Fruit fly (Drosophila melanogaster) whole organism, adult: ENCODE data around the gene BCL7-like.

Experiments
- CG11617 ChIP-seq: fragments of 200-800 bp; sonication (Bioruptor generic); optimal IDR thresholded peaks from 2 replicates; lab custom pipeline; 2017; ENCODE audit warnings: mild to moderate bottlenecking, missing biosample characterization, missing genetic modification reagents, missing genetic modification characterization
- CG33017 ChIP-seq: fragments of 200-800 bp; sonication (Bioruptor generic); optimal IDR thresholded peaks from 2 replicates; lab custom pipeline; 2018; ENCODE audit warnings: missing biosample characterization, mild to moderate bottlenecking, missing genetic modification characterization, moderate library complexity
- CG7045 ChIP-seq: fragments of 200-800 bp; sonication (Bioruptor generic); optimal IDR thresholded peaks from 2 replicates; lab custom pipeline; 2017; ENCODE audit warnings: missing biosample characterization, mild to moderate bottlenecking, missing genetic modification characterization
- CG7101 ChIP-seq: fragments of 200-800 bp; sonication (Bioruptor generic); optimal IDR thresholded peaks from 2 replicates; lab custom pipeline; 2018; ENCODE audit warnings: missing biosample characterization, mild to moderate bottlenecking, missing genetic modification characterization, moderate library complexity
- Clk ChIP-seq: fragments of 200-800 bp; sonication (Bioruptor generic); optimal IDR thresholded peaks from 2 replicates; lab custom pipeline; 2017; ENCODE audit warnings: missing biosample characterization, missing genetic modification characterization
- cnc ChIP-seq, 2 experiments: fragments of >200 bp; optimal IDR thresholded peaks; 2 replicates each; lab custom pipeline; 2017
- ovo ChIP-seq: fragments of 200-800 bp; sonication (Bioruptor generic); optimal IDR thresholded peaks from 2 replicates; lab custom pipeline; 2016; ENCODE audit warnings: missing biosample characterization, missing genetic modification characterization
- pad ChIP-seq: fragments of 200-800 bp; sonication (Bioruptor generic); optimal IDR thresholded peaks from 3 replicates; lab custom pipeline; 2017; ENCODE audit warnings: missing biosample characterization, missing genetic modification characterization, mild to moderate bottlenecking, moderate library complexity, missing genetic modification reagents
- tj ChIP-seq: fragments of 200-800 bp; sonication (Bioruptor generic); optimal IDR thresholded peaks from 3 replicates; lab custom pipeline; 2017; ENCODE audit warnings: missing biosample characterization, mild to moderate bottlenecking, missing genetic modification characterization, moderate library complexity
- toe ChIP-seq: fragments of 200-800 bp; sonication (Bioruptor generic); optimal IDR thresholded peaks from 2 replicates; lab custom pipeline; 2016; ENCODE audit warnings: missing biosample characterization, missing genetic modification characterization

- no peak for TF ChIP-seq ovo (GFP tag; lab: Kevin White, UChicago)
- no peak for TF ChIP-seq pad (GFP tag; lab: Kevin White, UChicago)
- no peak for TF ChIP-seq Clk (GFP tag; lab: Kevin White, UChicago)
- TF ChIP-seq CG7045, result no peak
- TF ChIP-seq CG11617 (GFP tag; lab: Kevin White, UChicago), result no peak
- no peak for TF ChIP-seq CG7101
- no peak for TF ChIP-seq toe (GFP tag; lab: Kevin White, UChicago)
- TF ChIP-seq CG33017 (tag; lab: Kevin White, UChicago), result no peak
- no peak for TF ChIP-seq tj (GFP tag; lab: Kevin White, UChicago)
- TF ChIP-seq cnc (optimal IDR thresholded peaks at IDR 0.05; lab: Kevin White, UChicago), result no peak
Measured at dm6 chrX:9354773-9355172, 1.7 kb upstream of the BCL7-like start.
